Worm (Caenorhabditis elegans): ENCODE data around the gene hsp-17.

hsp-17 gene

DNA sequence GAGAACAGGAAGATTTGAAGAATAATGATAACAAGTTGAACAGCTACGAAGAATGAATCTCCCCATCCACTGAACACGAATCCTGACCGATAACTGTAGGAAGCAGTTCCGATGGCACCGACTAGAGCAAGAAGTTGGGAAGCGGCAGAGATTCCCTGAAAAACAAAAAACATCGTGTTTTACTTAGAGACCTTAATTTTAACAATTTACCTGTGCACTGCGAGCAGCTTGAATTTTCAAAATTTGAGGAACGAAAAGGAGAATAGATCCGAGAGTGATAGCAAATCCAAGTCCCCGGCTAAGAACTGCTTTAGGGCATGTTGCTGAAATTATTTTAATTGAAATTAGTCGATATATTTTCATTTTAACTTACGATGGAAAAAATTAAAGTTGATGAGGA, 27.0 kb downstream of the hsp-17 start:
- TF ChIP-seq jun-1 (tag; optimal IDR thresholded peaks at IDR 0.05) (no peak), nhr-43 (tag; optimal IDR thresholded peaks at IDR 0.05; ENCODE audit: poor library complexity, severe bottlenecking) (no peak), nhr-237 (tag; optimal IDR thresholded peaks at IDR 0.05) (no peak), fkh-2 (tag; optimal IDR thresholded peaks at IDR 0.05) (no peak), unc-39 (tag; optimal IDR thresholded peaks at IDR 0.05) (no peak), nhr-11 (tag; optimal IDR thresholded peaks at IDR 0.05) (no peak), ama-1 (optimal IDR thresholded peaks at IDR 0.05) (no peak)

DNA sequence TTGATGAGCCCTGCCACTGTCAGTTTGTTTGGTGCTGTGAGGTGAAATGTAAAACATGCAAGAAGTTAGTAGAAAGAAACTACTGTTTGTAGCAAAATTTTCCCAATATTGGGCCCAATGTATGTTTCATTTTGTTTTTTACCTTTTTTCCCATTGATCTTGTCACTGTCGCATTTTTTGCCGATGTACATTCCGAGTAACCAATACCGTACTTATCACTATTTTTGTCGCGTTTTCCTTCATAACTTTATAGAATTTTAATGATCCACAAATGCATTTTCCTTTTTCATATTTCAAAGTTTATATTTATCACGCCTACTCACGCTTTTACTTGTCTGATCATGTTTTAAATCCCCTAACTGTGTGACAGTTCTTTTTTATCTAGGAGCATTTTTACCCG, 28.0 kb downstream of the hsp-17 start:
- no peak for TF ChIP-seq lsy-12 (tag; optimal IDR thresholded peaks at IDR 0.05)
- TF ChIP-seq ceh-16 (tag; optimal IDR thresholded peaks at IDR 0.05): no peak
- TF ChIP-seq nhr-76 (tag; optimal IDR thresholded peaks at IDR 0.05): no peak
- TF ChIP-seq mdl-1 (tag; optimal IDR thresholded peaks at IDR 0.05): no peak
- no peak for TF ChIP-seq elt-2 (tag; optimal IDR thresholded peaks at IDR 0.05)
- TF ChIP-seq egl-5 (tag; optimal IDR thresholded peaks at IDR 0.05): no peak
- no peak for TF ChIP-seq nhr-67 (tag; optimal IDR thresholded peaks at IDR 0.05)
- TF ChIP-seq nhr-25 (tag; optimal IDR thresholded peaks at IDR 0.05): no peak
- TF ChIP-seq fkh-2 (tag; optimal IDR thresholded peaks at IDR 0.05): no peak
- TF ChIP-seq lin-39 (tag; optimal IDR thresholded peaks at IDR 0.05): no peak
- TF ChIP-seq sea-2 (GFP tag; optimal IDR thresholded peaks at IDR 0.05): no peak

DNA sequence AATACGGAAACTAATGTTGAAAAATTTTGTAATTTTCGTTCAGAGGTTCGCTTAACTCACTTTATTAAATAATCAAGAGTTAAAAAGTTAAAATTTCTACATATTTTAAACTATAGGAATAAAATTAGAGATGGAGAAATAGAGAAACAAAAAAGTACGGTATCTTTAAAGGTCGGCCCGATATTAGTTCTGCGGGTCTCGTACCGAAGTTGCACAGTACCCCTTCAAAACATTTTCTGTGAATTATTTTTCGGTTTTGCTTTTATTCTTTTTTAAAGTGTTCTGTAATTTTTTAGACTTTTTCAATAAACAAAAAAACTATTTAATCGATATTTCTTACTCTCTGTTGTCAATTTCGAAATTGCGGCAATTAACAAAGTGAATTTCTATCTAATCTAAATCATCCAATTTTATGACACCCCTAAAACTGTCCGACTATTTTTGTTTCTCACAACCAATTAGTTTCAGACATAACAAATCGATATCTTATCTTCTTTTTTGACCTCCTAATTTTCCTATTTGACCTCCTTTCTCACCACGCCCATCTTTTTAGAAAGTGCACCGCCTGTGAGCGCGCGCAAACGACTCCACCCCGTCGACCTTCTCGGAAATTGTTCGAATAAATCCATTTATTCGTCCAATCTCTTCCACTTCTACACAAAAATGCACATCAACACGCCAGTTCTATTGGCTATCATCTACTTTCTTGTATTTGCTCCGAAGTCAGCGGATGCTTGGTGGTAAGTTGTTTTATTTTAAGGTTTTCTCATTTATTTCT, 30.1 kb downstream of the hsp-17 start, which contains the start of gene mom-2:
Gene mom-2, plus strand, starts transcription at position 554 of the 778 bp plus-strand sequence.
- TF ChIP-seq ceh-16 (tag; optimal IDR thresholded peaks at IDR 0.05): no peak
- no peak for TF ChIP-seq nhr-12 (tag; optimal IDR thresholded peaks at IDR 0.05)
- no peak for TF ChIP-seq ama-1 (optimal IDR thresholded peaks at IDR 0.05)
- TF ChIP-seq elt-1 (tag; optimal IDR thresholded peaks at IDR 0.05): no peak
- TF ChIP-seq nhr-67 (tag; optimal IDR thresholded peaks at IDR 0.05): no peak
- no peak for TF ChIP-seq mml-1 (tag; optimal IDR thresholded peaks at IDR 0.05)
- TF ChIP-seq fkh-10 (GFP tag; optimal IDR thresholded peaks at IDR 0.05): no peak
- no peak for TF ChIP-seq nfya-1 (tag; optimal IDR thresholded peaks at IDR 0.05; ENCODE audit: insufficient read depth)
- no peak for TF ChIP-seq eor-1 (tag; optimal IDR thresholded peaks at IDR 0.05)
- no peak for TF ChIP-seq nhr-237 (tag; optimal IDR thresholded peaks at IDR 0.05)
- no peak for TF ChIP-seq snpc-4 (tag; optimal IDR thresholded peaks at IDR 0.05)
- no peak for TF ChIP-seq nhr-77 (tag; optimal IDR thresholded peaks at IDR 0.05)
- no peak for TF ChIP-seq elt-3 (tag; optimal IDR thresholded peaks at IDR 0.05)
- no peak for TF ChIP-seq mdl-1 (tag; optimal IDR thresholded peaks at IDR 0.05)
- TF ChIP-seq lin-39 (tag; optimal IDR thresholded peaks at IDR 0.05): no peak
- no peak for TF ChIP-seq unc-39 (tag; optimal IDR thresholded peaks at IDR 0.05)
- no peak for TF ChIP-seq ceh-28 (tag; optimal IDR thresholded peaks at IDR 0.05)
- TF ChIP-seq ZK546.5 (tag; optimal IDR thresholded peaks at IDR 0.05): no peak

DNA sequence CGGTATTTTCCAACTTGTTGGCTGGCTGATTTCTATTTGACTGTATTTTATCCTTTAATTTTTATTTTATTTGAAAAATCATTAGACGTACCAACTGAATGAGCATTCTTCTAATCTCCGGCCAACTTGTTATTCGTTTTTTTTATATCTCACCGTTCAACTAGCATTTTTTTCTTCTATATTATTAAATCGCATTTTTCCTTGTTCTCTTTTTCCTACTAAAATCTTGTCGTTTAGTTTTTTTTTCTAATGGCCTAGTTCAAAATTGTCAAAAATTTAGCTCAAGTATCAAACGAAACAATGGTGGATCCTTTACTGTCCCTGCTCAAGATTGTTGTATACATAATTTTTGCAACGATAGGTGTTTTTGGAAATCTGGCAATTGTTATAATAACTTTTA, 34.4 kb downstream of the hsp-17 start, which contains the start of gene srsx-22:
Gene srsx-22, plus strand, starts transcription at position 301 of the 400 bp plus-strand sequence.
- TF ChIP-seq unc-62 (GFP tag; optimal IDR thresholded peaks at IDR 0.05) (no peak), mml-1 (tag; optimal IDR thresholded peaks at IDR 0.05) (no peak), nhr-12 (tag; optimal IDR thresholded peaks at IDR 0.05) (no peak), sea-2 (GFP tag; optimal IDR thresholded peaks at IDR 0.05) (no peak), pha-4 (tag; optimal IDR thresholded peaks at IDR 0.05) (no peak), elt-2 (tag; optimal IDR thresholded peaks at IDR 0.05) (no peak), aly-2 (tag; optimal IDR thresholded peaks at IDR 0.05) (no peak), nhr-67 (tag; optimal IDR thresholded peaks at IDR 0.05) (no peak), R02D3.7 (tag; optimal IDR thresholded peaks at IDR 0.05) (no peak), nhr-43 (tag; optimal IDR thresholded peaks at IDR 0.05; ENCODE audit: poor library complexity, severe bottlenecking) (no peak), fos-1 (tag; optimal IDR thresholded peaks at IDR 0.05) (no peak), ceh-9 (tag; optimal IDR thresholded peaks at IDR 0.05) (no peak), ceh-28 (tag; optimal IDR thresholded peaks at IDR 0.05) (no peak)

DNA sequence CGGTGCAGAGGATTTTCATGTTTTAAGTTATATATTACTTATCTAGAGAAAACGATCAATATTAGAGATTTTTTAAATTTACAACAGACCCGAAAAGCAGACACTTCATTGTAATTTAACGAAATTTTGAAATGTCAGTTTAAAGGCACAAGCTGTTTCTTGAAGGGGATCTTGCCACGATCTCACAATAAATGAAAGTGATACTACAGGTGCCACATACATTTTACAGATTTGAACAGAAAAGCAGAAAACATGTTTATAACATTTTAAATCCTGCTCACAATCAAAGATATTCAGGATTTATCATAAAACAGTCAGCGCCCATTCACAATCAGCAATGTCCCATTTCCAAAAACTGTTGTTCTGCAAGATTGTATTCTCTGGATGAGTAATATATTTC, 35.8 kb downstream of the hsp-17 start:
- TF ChIP-seq mml-1 (tag; optimal IDR thresholded peaks at IDR 0.05): no peak
